Fruit fly (Drosophila melanogaster) Kc167 (cell line): ENCODE results near the gene 5-HT2A.

Experiments used
- Myc ChIP-seq: fragments of >200 bp; optimal IDR thresholded peaks from 2 replicates; lab custom pipeline; 2017; ENCODE audit warnings: missing external identifiers
- Sin3A ChIP-seq: fragments of >200 bp; optimal IDR thresholded peaks from 2 replicates; lab custom pipeline; 2018; ENCODE audit warnings: missing external identifiers
- h ChIP-seq: fragments of >200 bp; optimal IDR thresholded peaks from 3 replicates; lab custom pipeline; 2018; ENCODE audit warnings: missing external identifiers
- psq ChIP-seq: fragments of >200 bp; optimal IDR thresholded peaks from 2 replicates; lab custom pipeline; 2017; ENCODE audit warnings: missing external identifiers

dm6 chr3R:4601887-4602531 lies 10.7 kb upstream of the 5-HT2A start:
- TF ChIP-seq psq (lab: Kevin White, UChicago), result no peak
- TF ChIP-seq Sin3A (lab: Kevin White, UChicago), result no peak
- TF ChIP-seq h (lab: Kevin White, UChicago), result no peak
- no peak for TF ChIP-seq Myc (lab: Kevin White, UChicago)
